Fruit fly (Drosophila melanogaster): Measurements from ENCODE around the gene RhoL.

The RhoL gene

dm6 chr3R:9459385-9460285 is 42.7 kb downstream of the RhoL start (continued):
- TF ChIP-seq Nf-YB (GFP tag; optimal IDR thresholded peaks at IDR 0.05): peak; percentile 40
- TF ChIP-seq CG2678 (tag; optimal IDR thresholded peaks at IDR 0.05): peak; percentile 88
- peak; percentile 43 for TF ChIP-seq zfh2 (GFP tag; optimal IDR thresholded peaks at IDR 0.05)
- no peak for TF ChIP-seq Elba2 (GFP tag; optimal IDR thresholded peaks at IDR 0.05)
- TF ChIP-seq Drgx (GFP tag; IDR thresholded peaks at IDR 0.05): peak; percentile 20; the same call in 1 of the 2 replicates
- no peak for TF ChIP-seq sob (GFP tag; IDR thresholded peaks at IDR 0.05)
- TF ChIP-seq Blimp-1 (GFP tag; optimal IDR thresholded peaks at IDR 0.05): peak; percentile 59
- TF ChIP-seq fu2 (GFP tag; optimal IDR thresholded peaks at IDR 0.05): peak; percentile 17
- TF ChIP-seq CG1603 (tag; optimal IDR thresholded peaks at IDR 0.05): peak; percentile 28
- peak; percentile 58 for TF ChIP-seq bab2 (GFP tag; optimal IDR thresholded peaks at IDR 0.05)
- 0 out of 2 replicates have a peak, but pooled peaks have one; percentile 27 for TF ChIP-seq al (GFP tag; IDR thresholded peaks at IDR 0.05)
- no peak for TF ChIP-seq CG6254 (GFP tag; optimal IDR thresholded peaks at IDR 0.05)
- TF ChIP-seq eve (GFP tag; optimal IDR thresholded peaks at IDR 0.05): peak in 1 of 2 experiments; percentile 82
- peak; percentile 56 for TF ChIP-seq phol (tag; optimal IDR thresholded peaks at IDR 0.05)
- no peak for TF ChIP-seq btn (GFP tag; optimal IDR thresholded peaks at IDR 0.05)
- TF ChIP-seq trh (GFP tag; optimal IDR thresholded peaks at IDR 0.05): no peak
- TF ChIP-seq kah (GFP tag; optimal IDR thresholded peaks at IDR 0.05): peak; percentile 28
- TF ChIP-seq CG3407 (GFP tag; optimal IDR thresholded peaks at IDR 0.05): peak; percentile 14
- TF ChIP-seq Stat92E (GFP tag; optimal IDR thresholded peaks at IDR 0.05): no peak
- TF ChIP-seq TFAM (GFP tag; optimal IDR thresholded peaks at IDR 0.05): no peak
- TF ChIP-seq CG3995 (GFP tag; optimal IDR thresholded peaks at IDR 0.05): peak; percentile 15
- TF ChIP-seq CG4424 (GFP tag; optimal IDR thresholded peaks at IDR 0.05): peak; percentile 31
- 0 out of 3 replicates have a peak, but pooled peaks have one; percentile 12 for TF ChIP-seq gce (GFP tag; IDR thresholded peaks at IDR 0.05)
- TF ChIP-seq CG9437 (GFP tag; optimal IDR thresholded peaks at IDR 0.05): peak; percentile 25
- TF ChIP-seq ci (GFP tag; IDR thresholded peaks at IDR 0.05): peak; percentile 34; the same call in 1 of the 3 replicates
- no peak for TF ChIP-seq CG9876 (GFP tag; optimal IDR thresholded peaks at IDR 0.05)
- TF ChIP-seq CG9932 (GFP tag; IDR thresholded peaks at IDR 0.05): peak; percentile 65
- TF ChIP-seq CG6683 (GFP tag; optimal IDR thresholded peaks at IDR 0.05): peak; percentile 73
- no peak for TF ChIP-seq CG3838 (GFP tag; optimal IDR thresholded peaks at IDR 0.05)
- peak; percentile 81 for TF ChIP-seq grau (tag; optimal IDR thresholded peaks at IDR 0.05)
- TF ChIP-seq CG8281 (tag; optimal IDR thresholded peaks at IDR 0.05): peak; percentile 31
- peak; percentile 90 for TF ChIP-seq lab (GFP tag; optimal IDR thresholded peaks at IDR 0.05)
- peak; percentile 20 for TF ChIP-seq Chrac-16 (GFP tag; optimal IDR thresholded peaks at IDR 0.05)
- peak; percentile 28; the same call in 1 of the 2 replicates for TF ChIP-seq H2.0 (GFP tag; IDR thresholded peaks at IDR 0.05)
- no peak for TF ChIP-seq ash1 (GFP tag; optimal IDR thresholded peaks at IDR 0.05)
- peak; percentile 84 for TF ChIP-seq ftz-f1 (GFP tag; optimal IDR thresholded peaks at IDR 0.05)
- peak; percentile 73 for TF ChIP-seq CG9817 (tag; optimal IDR thresholded peaks at IDR 0.05)
- TF ChIP-seq CG13424 (tag; optimal IDR thresholded peaks at IDR 0.05): peak; percentile 88
- no peak for TF ChIP-seq CG34224 (GFP tag; IDR thresholded peaks at IDR 0.05; ENCODE audit: partially characterized antibody)
- peak; percentile 62 for TF ChIP-seq CG10209 (GFP tag; optimal IDR thresholded peaks at IDR 0.05)
- peak; percentile 54 for TF ChIP-seq Side (GFP tag; optimal IDR thresholded peaks at IDR 0.05)
- 0 out of 2 replicates have a peak, but pooled peaks have one; percentile 24 for TF ChIP-seq CG17612 (GFP tag; IDR thresholded peaks at IDR 0.05)
- TF ChIP-seq CG10267 (tag; optimal IDR thresholded peaks at IDR 0.05): peak; percentile 42
- TF ChIP-seq Hsf (GFP tag; optimal IDR thresholded peaks at IDR 0.05): peak; percentile 65
- TF ChIP-seq CG15514 (GFP tag; optimal IDR thresholded peaks at IDR 0.05): peak; percentile 76
- TF ChIP-seq gro (GFP tag; optimal IDR thresholded peaks at IDR 0.05): peak; percentile 1
- TF ChIP-seq Mad (GFP tag; optimal IDR thresholded peaks at IDR 0.05): no peak
- TF ChIP-seq ewg (GFP tag; optimal IDR thresholded peaks at IDR 0.05): peak; percentile 85
